Worm (Caenorhabditis elegans): ENCODE measurements around the gene ril-1.

The ril-1 gene

DNA sequence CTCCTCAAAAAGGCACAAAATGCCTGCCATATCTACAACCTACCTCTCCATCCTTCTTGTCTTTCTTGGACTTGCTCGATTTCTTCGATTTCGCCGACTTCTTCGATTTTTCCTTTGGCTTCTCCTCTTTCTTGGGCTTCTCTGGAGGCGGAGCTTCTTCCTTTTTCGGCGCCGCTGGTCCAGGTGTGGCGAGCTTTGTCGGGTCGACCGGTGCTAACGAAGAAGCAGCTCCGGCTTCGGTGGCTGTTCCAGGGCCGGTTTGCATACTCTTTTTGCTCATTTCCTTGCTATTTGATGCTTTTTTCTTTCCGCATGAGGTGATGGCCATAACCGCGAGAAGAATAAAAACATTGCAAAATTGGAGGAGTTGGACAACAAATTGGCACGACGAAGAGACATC is 43.4 kb downstream of the ril-1 start:
- TF ChIP-seq mab-5 (tag; optimal IDR thresholded peaks at IDR 0.05) = no peak
- TF ChIP-seq mls-2 (tag; optimal IDR thresholded peaks at IDR 0.05) = no peak
- TF ChIP-seq flh-1 (GFP tag; optimal IDR thresholded peaks at IDR 0.05) = no peak
- no peak for TF ChIP-seq ces-1 (GFP tag; optimal IDR thresholded peaks at IDR 0.05)
- no peak for TF ChIP-seq unc-39 (tag; optimal IDR thresholded peaks at IDR 0.05)
- TF ChIP-seq ceh-83 (GFP tag; optimal IDR thresholded peaks at IDR 0.05) = no peak
- TF ChIP-seq nhr-28 (tag; optimal IDR thresholded peaks at IDR 0.05) = no peak
- no peak for TF ChIP-seq sem-2 (GFP tag; optimal IDR thresholded peaks at IDR 0.05)
- no peak for TF ChIP-seq M03D4.4 (tag; optimal IDR thresholded peaks at IDR 0.05)
- TF ChIP-seq nhr-237 (tag; optimal IDR thresholded peaks at IDR 0.05) = no peak
- TF ChIP-seq ham-2 (GFP tag; optimal IDR thresholded peaks at IDR 0.05) = no peak
- no peak for TF ChIP-seq bed-3 (GFP tag; optimal IDR thresholded peaks at IDR 0.05)
- no peak for TF ChIP-seq elt-1 (tag; optimal IDR thresholded peaks at IDR 0.05; ENCODE audit: borderline replicate concordance, insufficient read depth)

ce11 chrV:14478979-14479378 is 45.0 kb downstream of the ril-1 start, which contains the start of gene clec-55:
Gene clec-55, plus strand, starts transcription at chrV:14479279.
- TF ChIP-seq nhr-28 (tag; optimal IDR thresholded peaks at IDR 0.05) = no peak
- TF ChIP-seq mab-5 (tag; optimal IDR thresholded peaks at IDR 0.05) = no peak
- no peak for TF ChIP-seq mls-2 (tag; optimal IDR thresholded peaks at IDR 0.05)
- TF ChIP-seq unc-120 (tag; optimal IDR thresholded peaks at IDR 0.05; ENCODE audit: poor library complexity, severe bottlenecking) = no peak
- TF ChIP-seq snpc-4 (tag; optimal IDR thresholded peaks at IDR 0.05) = no peak
- TF ChIP-seq ceh-83 (GFP tag; optimal IDR thresholded peaks at IDR 0.05) = no peak
- no peak for TF ChIP-seq pha-4 (tag; optimal IDR thresholded peaks at IDR 0.05)
- no peak for TF ChIP-seq ceh-43 (GFP tag; optimal IDR thresholded peaks at IDR 0.05)
- no peak for TF ChIP-seq unc-39 (tag; optimal IDR thresholded peaks at IDR 0.05)
- no peak for TF ChIP-seq mep-1 (tag; optimal IDR thresholded peaks at IDR 0.05)
- no peak for TF ChIP-seq M03D4.4 (tag; optimal IDR thresholded peaks at IDR 0.05)
- no peak for TF ChIP-seq flh-1 (GFP tag; optimal IDR thresholded peaks at IDR 0.05)
- TF ChIP-seq hlh-1 (tag; optimal IDR thresholded peaks at IDR 0.05) = no peak

ce11 chrV:14476680-14477079 is 47.2 kb downstream of the ril-1 start, which contains the start of gene clec-54:
Gene clec-54, plus strand, starts transcription at chrV:14476903.
- no peak for TF ChIP-seq ham-2 (GFP tag; optimal IDR thresholded peaks at IDR 0.05)
- TF ChIP-seq mab-5 (tag; optimal IDR thresholded peaks at IDR 0.05) = no peak
- no peak for TF ChIP-seq nhr-237 (tag; optimal IDR thresholded peaks at IDR 0.05)
- TF ChIP-seq tbx-8 (GFP tag; optimal IDR thresholded peaks at IDR 0.05) = no peak
- TF ChIP-seq snpc-4 (tag; optimal IDR thresholded peaks at IDR 0.05) = no peak
- no peak for TF ChIP-seq cnd-1 (tag; optimal IDR thresholded peaks at IDR 0.05)
- no peak for TF ChIP-seq ceh-43 (GFP tag; optimal IDR thresholded peaks at IDR 0.05)
- no peak for TF ChIP-seq nhr-76 (tag; optimal IDR thresholded peaks at IDR 0.05)
- no peak for TF ChIP-seq drap-1 (GFP tag; optimal IDR thresholded peaks at IDR 0.05)
- TF ChIP-seq M03D4.4 (tag; optimal IDR thresholded peaks at IDR 0.05) = no peak
- TF ChIP-seq mep-1 (tag; optimal IDR thresholded peaks at IDR 0.05) = no peak
- TF ChIP-seq unc-62 (GFP tag; optimal IDR thresholded peaks at IDR 0.05) = no peak
- no peak for TF ChIP-seq ceh-83 (GFP tag; optimal IDR thresholded peaks at IDR 0.05)
- TF ChIP-seq lsy-2 (tag; optimal IDR thresholded peaks at IDR 0.05) = no peak
- no peak for TF ChIP-seq ces-1 (GFP tag; optimal IDR thresholded peaks at IDR 0.05)
- TF ChIP-seq hlh-1 (tag; optimal IDR thresholded peaks at IDR 0.05) = no peak
- TF ChIP-seq sptf-1 (tag; optimal IDR thresholded peaks at IDR 0.05) = no peak
- no peak for TF ChIP-seq unc-39 (tag; optimal IDR thresholded peaks at IDR 0.05)

DNA sequence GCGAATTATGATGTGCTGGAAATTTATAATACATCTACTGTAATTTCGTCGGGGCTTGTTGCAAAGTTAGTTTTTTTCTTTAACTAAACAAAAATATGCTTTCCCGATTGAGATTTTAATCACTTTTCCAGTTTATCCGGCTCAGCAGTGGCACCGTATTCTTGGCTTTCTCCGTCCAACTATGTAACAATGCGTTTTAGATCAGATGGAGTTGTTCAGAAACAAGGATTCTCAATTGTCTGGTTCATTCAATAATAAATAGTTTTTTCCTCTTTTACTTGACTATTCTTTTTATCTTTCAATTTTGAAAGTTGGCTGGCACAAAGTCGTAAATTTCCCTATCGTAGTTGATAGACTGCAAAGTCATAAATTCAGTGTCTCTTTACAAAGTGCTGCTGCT is 49.8 kb downstream of the ril-1 start, which contains the start of gene clec-56:
TSS of gene clec-56 (plus strand) at position 301 of the 400 bp plus-strand sequence.
- TF ChIP-seq nhr-237 (tag; optimal IDR thresholded peaks at IDR 0.05) (no peak), unc-39 (tag; optimal IDR thresholded peaks at IDR 0.05) (no peak), zip-8 (tag; optimal IDR thresholded peaks at IDR 0.05) (no peak), snpc-4 (tag; optimal IDR thresholded peaks at IDR 0.05) (no peak), mab-5 (tag; optimal IDR thresholded peaks at IDR 0.05) (no peak), pha-4 (tag; optimal IDR thresholded peaks at IDR 0.05) (no peak), blmp-1 (tag; optimal IDR thresholded peaks at IDR 0.05) (no peak), flh-1 (GFP tag; optimal IDR thresholded peaks at IDR 0.05) (no peak), elt-3 (tag; optimal IDR thresholded peaks at IDR 0.05) (no peak), elt-1 (tag; optimal IDR thresholded peaks at IDR 0.05; ENCODE audit: borderline replicate concordance, insufficient read depth) (no peak)
